Fruit fly (Drosophila melanogaster): ENCODE measurements around the gene nab.

dm6 chr3L:4122185-4122767 is 38.5 kb downstream of the nab start, which contains the start of gene Chd64:
- no peak for TF ChIP-seq psq (optimal IDR thresholded peaks at IDR 0.05)
- no peak for TF ChIP-seq h (optimal IDR thresholded peaks at IDR 0.05)
- no peak for TF ChIP-seq Myc (optimal IDR thresholded peaks at IDR 0.05)
- no peak for TF ChIP-seq ttk (optimal IDR thresholded peaks at IDR 0.05)
- TF ChIP-seq insv (optimal IDR thresholded peaks at IDR 0.05): no peak
- TF ChIP-seq Sin3A (optimal IDR thresholded peaks at IDR 0.05): no peak

All from Kc167 (cell line).